Fruit fly (Drosophila melanogaster) whole organism, embryonic: Measurements from ENCODE around the gene CG6041.
A peak's percentile ranks its signal among the peaks of the same experiment; 100 is the strongest.

ENCODE experiments used
- Abd-B ChIP-seq: fragments of 200-800 bp; sonication (Bioruptor generic); optimal IDR thresholded peaks from 2 replicates; lab custom pipeline; 2018; ENCODE audit warnings: missing biosample characterization, mild to moderate bottlenecking, missing genetic modification characterization, moderate library complexity
- Antp ChIP-seq: fragments of 200-800 bp; sonication (Bioruptor generic); optimal IDR thresholded peaks from 3 replicates; lab custom pipeline; 2016; ENCODE audit warnings: missing biosample characterization, missing genetic modification characterization
- B-H2 ChIP-seq: fragments of 200-800 bp; sonication (Bioruptor generic); optimal IDR thresholded peaks from 2 replicates; lab custom pipeline; 2018; ENCODE audit warnings: missing biosample characterization, mild to moderate bottlenecking, missing genetic modification characterization
- CG11456 ChIP-seq: fragments of 200-800 bp; sonication (Bioruptor generic); IDR thresholded peaks from 3 replicates; pipeline ENCODE4 v1.3.6; 2022; ENCODE audit warnings: missing biosample characterization, missing genetic modification characterization
- CG1647 ChIP-seq: fragments of 200-800 bp; sonication (Bioruptor generic); optimal IDR thresholded peaks from 3 replicates; lab custom pipeline; 2016; ENCODE audit warnings: missing biosample characterization, missing genetic modification characterization
- CG2889 ChIP-seq: fragments of 200-800 bp; sonication (Bioruptor generic); IDR thresholded peaks from 3 replicates; pipeline ENCODE4 v1.3.6; 2022; ENCODE audit warnings: missing biosample characterization, missing genetic modification characterization
- CG3726 ChIP-seq: fragments of 200-800 bp; sonication (Bioruptor generic); IDR thresholded peaks from 3 replicates; pipeline ENCODE4, ENCODE4 v1.3.6; 2022; ENCODE audit warnings: missing biosample characterization, missing genetic modification characterization
- CG5245 ChIP-seq: fragments of 200-800 bp; sonication (Bioruptor generic); optimal IDR thresholded peaks from 3 replicates; lab custom pipeline; 2016; ENCODE audit warnings: missing biosample characterization, missing genetic modification characterization
- CG6175 ChIP-seq: fragments of 200-800 bp; sonication (Bioruptor generic); IDR thresholded peaks from 3 replicates; pipeline ENCODE4 v1.3.6; 2022; ENCODE audit warnings: missing biosample characterization, missing genetic modification characterization
- CG6683 ChIP-seq: fragments of 200-800 bp; sonication (Bioruptor generic); optimal IDR thresholded peaks from 2 replicates; lab custom pipeline; 2017; ENCODE audit warnings: missing biosample characterization, mild to moderate bottlenecking, missing genetic modification characterization, missing genetic modification reagents
- CG6813 ChIP-seq: fragments of 200-800 bp; sonication (Bioruptor generic); optimal IDR thresholded peaks from 2 replicates; lab custom pipeline; 2017; ENCODE audit warnings: missing biosample characterization, missing genetic modification characterization, mild to moderate bottlenecking, moderate library complexity, missing genetic modification reagents
- CG7357 ChIP-seq: fragments of 200-800 bp; sonication (Bioruptor generic); IDR thresholded peaks from 3 replicates; pipeline ENCODE4 v1.3.6; 2022; ENCODE audit warnings: missing biosample characterization, missing genetic modification characterization
- CG8089 ChIP-seq: fragments of 200-800 bp; sonication (Bioruptor generic); optimal IDR thresholded peaks from 3 replicates; lab custom pipeline; 2016; ENCODE audit warnings: missing biosample characterization, missing genetic modification characterization
- CG9727 ChIP-seq: fragments of 200-800 bp; sonication (Bioruptor generic); optimal IDR thresholded peaks from 3 replicates; lab custom pipeline; 2017; ENCODE audit warnings: missing biosample characterization, mild to moderate bottlenecking, missing genetic modification characterization
- CG9797 ChIP-seq: fragments of 200-800 bp; sonication (Bioruptor generic); optimal IDR thresholded peaks from 3 replicates; lab custom pipeline; 2018; ENCODE audit warnings: missing biosample characterization, mild to moderate bottlenecking, missing genetic modification characterization
- D19B ChIP-seq: fragments of 200-800 bp; sonication (Bioruptor generic); optimal IDR thresholded peaks from 2 replicates; lab custom pipeline; 2017; ENCODE audit warnings: missing biosample characterization, mild to moderate bottlenecking, missing genetic modification characterization
- Dip2 ChIP-seq: fragments of 200-800 bp; sonication (Bioruptor generic); IDR thresholded peaks from 2 replicates; pipeline ENCODE4 v1.3.6; 2022; ENCODE audit warnings: missing biosample characterization, missing genetic modification characterization
- Dip3 ChIP-seq: fragments of 200-800 bp; sonication (Bioruptor generic); optimal IDR thresholded peaks from 3 replicates; lab custom pipeline; 2016; ENCODE audit warnings: missing biosample characterization, missing genetic modification characterization
- Dll ChIP-seq: fragments of 200-800 bp; sonication (Bioruptor generic); IDR thresholded peaks from 4 replicates; pipeline ENCODE4 v1.3.6; 2022; ENCODE audit warnings: missing biosample characterization, missing genetic modification characterization; ENCODE audit not compliant: partially characterized antibody
- Dref ChIP-seq: fragments of 200-800 bp; sonication (Bioruptor generic); IDR thresholded peaks from 2 replicates; pipeline ENCODE4 v1.3.6; 2022; ENCODE audit warnings: missing biosample characterization, missing genetic modification characterization
- E2f2 ChIP-seq: fragments of 200-800 bp; sonication (Bioruptor generic); IDR thresholded peaks from 2 replicates; pipeline ENCODE4 v1.3.6; 2022; ENCODE audit warnings: missing biosample characterization, missing genetic modification characterization
- Ets97D ChIP-seq: fragments of 200-800 bp; sonication (Bioruptor generic); optimal IDR thresholded peaks from 3 replicates; lab custom pipeline; 2016; ENCODE audit warnings: missing biosample characterization, missing genetic modification characterization
- HLHmδ ChIP-seq: fragments of 200-800 bp; sonication (Bioruptor generic); optimal IDR thresholded peaks from 2 replicates; lab custom pipeline; 2018; ENCODE audit warnings: missing biosample characterization, mild to moderate bottlenecking, missing genetic modification characterization, moderate library complexity
- Hand ChIP-seq: fragments of 200-800 bp; sonication (Bioruptor generic); optimal IDR thresholded peaks from 2 replicates; lab custom pipeline; 2017; ENCODE audit warnings: mild to moderate bottlenecking, missing biosample characterization, missing genetic modification reagents, missing genetic modification characterization
- HmgZ ChIP-seq: fragments of 200-800 bp; sonication (Bioruptor generic); optimal IDR thresholded peaks from 2 replicates; lab custom pipeline; 2018; ENCODE audit warnings: missing biosample characterization, mild to moderate bottlenecking, missing genetic modification characterization
- Hr3 ChIP-seq: fragments of 200-800 bp; sonication (Bioruptor generic); optimal IDR thresholded peaks from 3 replicates; lab custom pipeline; 2016; ENCODE audit warnings: missing biosample characterization, missing genetic modification characterization
- Hr39 ChIP-seq: fragments of >200 bp; optimal IDR thresholded peaks from 2 replicates; lab custom pipeline; 2017
- Hr51 ChIP-seq, 2 experiments: fragments of 200-800 bp; sonication (Bioruptor generic); optimal IDR thresholded peaks; 2 replicates in 1 of 2; 3 replicates in 1 of 2; lab custom pipeline; 2016 to 2018; ENCODE audit warnings: missing biosample characterization in 2 of 2, missing genetic modification characterization in 2 of 2, mild to moderate bottlenecking in 1 of 2, moderate library complexity in 1 of 2
- Myb ChIP-seq: fragments of 200-800 bp; sonication (Bioruptor generic); optimal IDR thresholded peaks from 2 replicates; lab custom pipeline; 2016; ENCODE audit warnings: missing biosample characterization, missing genetic modification characterization
- NC2β ChIP-seq: fragments of 200-800 bp; sonication (Bioruptor generic); optimal IDR thresholded peaks from 2 replicates; lab custom pipeline; 2016; ENCODE audit warnings: missing biosample characterization, missing genetic modification characterization
- Nf-YA ChIP-seq: fragments of 200-800 bp; sonication (Bioruptor generic); IDR thresholded peaks from 2 replicates; pipeline ENCODE4 v1.3.6; 2022; ENCODE audit warnings: missing biosample characterization, missing genetic modification characterization
- Pdp1 ChIP-seq, 2 experiments: fragments of 200-800 bp; sonication (Bioruptor generic); optimal IDR thresholded peaks; 3 replicates each; lab custom pipeline; 2016; ENCODE audit warnings: missing biosample characterization in 2 of 2, missing genetic modification characterization in 2 of 2, mild to moderate bottlenecking in 1 of 2, moderate library complexity in 1 of 2
- Sox100B ChIP-seq: fragments of 200-800 bp; sonication (Bioruptor generic); optimal IDR thresholded peaks from 3 replicates; lab custom pipeline; 2018; ENCODE audit warnings: missing biosample characterization, mild to moderate bottlenecking, missing genetic modification characterization
- Tbp ChIP-seq: fragments of >200 bp; optimal IDR thresholded peaks from 2 replicates; lab custom pipeline; 2018; ENCODE audit warnings: missing biosample characterization, missing genetic modification characterization
- ac ChIP-seq: fragments of 200-800 bp; sonication (Bioruptor generic); optimal IDR thresholded peaks from 3 replicates; lab custom pipeline; 2017; ENCODE audit warnings: missing biosample characterization, mild to moderate bottlenecking, missing genetic modification characterization
- eyg ChIP-seq: fragments of 200-800 bp; sonication (Bioruptor generic); optimal IDR thresholded peaks from 3 replicates; lab custom pipeline; 2016; ENCODE audit warnings: missing biosample characterization, missing genetic modification characterization
- fd102C ChIP-seq: fragments of 200-800 bp; sonication (Bioruptor generic); optimal IDR thresholded peaks from 2 replicates; lab custom pipeline; 2018; ENCODE audit warnings: missing biosample characterization, mild to moderate bottlenecking, missing genetic modification characterization, moderate library complexity
- grn ChIP-seq: fragments of 200-800 bp; sonication (Bioruptor generic); optimal IDR thresholded peaks from 3 replicates; lab custom pipeline; 2017; ENCODE audit warnings: missing biosample characterization, missing genetic modification characterization
- gsb-n ChIP-seq: fragments of 200-800 bp; sonication (Bioruptor generic); optimal IDR thresholded peaks from 3 replicates; lab custom pipeline; 2018; ENCODE audit warnings: missing biosample characterization, mild to moderate bottlenecking, missing genetic modification characterization
- gt ChIP-seq: fragments of 200-800 bp; sonication (Bioruptor generic); IDR thresholded peaks from 2 replicates; pipeline ENCODE4 v1.3.6; 2022; ENCODE audit warnings: missing biosample characterization, missing genetic modification characterization
- h ChIP-seq: fragments of >200 bp; optimal IDR thresholded peaks from 2 replicates; lab custom pipeline; 2017
- nau ChIP-seq: fragments of 200-800 bp; sonication (Bioruptor generic); optimal IDR thresholded peaks from 3 replicates; lab custom pipeline; 2017; ENCODE audit warnings: missing biosample characterization, mild to moderate bottlenecking, missing genetic modification characterization, missing genetic modification reagents
- pan ChIP-seq, 4 experiments: fragments of >200 bp in 3 of 4; fragments of 200-800 bp in 1 of 4; sonication (Bioruptor generic) in 1 of 4; optimal IDR thresholded peaks in 3 of 4; IDR thresholded peaks in 1 of 4; 2 replicates each; pipeline versions ENCODE4 v1.3.6 to Lab custom; 2017 to 2022; ENCODE audit warnings: missing biosample characterization in 2 of 4, missing genetic modification characterization in 2 of 4, mixed read lengths in 1 of 4
- row ChIP-seq: fragments of 200-800 bp; sonication (Bioruptor generic); IDR thresholded peaks from 3 replicates; pipeline ENCODE4 v1.3.6; 2022; ENCODE audit warnings: missing biosample characterization, missing genetic modification characterization
- sc ChIP-seq, 3 experiments: fragments of >200 bp in 2 of 3; fragments of 200-800 bp in 1 of 3; sonication (Bioruptor generic) in 1 of 3; optimal IDR thresholded peaks; 2 replicates in 2 of 3; 3 replicates in 1 of 3; lab custom pipeline; 2017; ENCODE audit warnings: mild to moderate bottlenecking in 1 of 3, missing biosample characterization in 1 of 3, missing genetic modification characterization in 1 of 3, missing genetic modification reagents in 1 of 3
- sisA ChIP-seq: fragments of 200-800 bp; sonication (Bioruptor generic); IDR thresholded peaks from 2 replicates; pipeline ENCODE4 v1.3.6; 2022; ENCODE audit warnings: missing biosample characterization, missing genetic modification characterization
- ssp ChIP-seq: fragments of 200-800 bp; sonication (Bioruptor generic); IDR thresholded peaks from 2 replicates; pipeline ENCODE4 v1.3.6; 2022; ENCODE audit warnings: missing biosample characterization, missing genetic modification characterization
- stc ChIP-seq: fragments of 200-800 bp; sonication (Bioruptor generic); IDR thresholded peaks from 2 replicates; pipeline ENCODE4 v1.3.6; 2022; ENCODE audit warnings: missing biosample characterization, missing genetic modification characterization
- toy ChIP-seq: fragments of 200-800 bp; sonication (Bioruptor generic); IDR thresholded peaks from 2 replicates; pipeline ENCODE4 v1.3.6; 2022; ENCODE audit warnings: missing biosample characterization, missing genetic modification characterization
- trem ChIP-seq: fragments of 200-800 bp; optimal IDR thresholded peaks from 3 replicates; lab custom pipeline; 2019; ENCODE audit warnings: missing biosample characterization, mild to moderate bottlenecking, missing genetic modification characterization, moderate library complexity
- vvl ChIP-seq: fragments of 200-800 bp; sonication (Bioruptor generic); IDR thresholded peaks from 2 replicates; pipeline ENCODE4 v1.3.6; 2022; ENCODE audit warnings: missing biosample characterization, missing genetic modification characterization

The CG6041 gene

dm6 chrX:5907916-5908315 lies 40.0 kb upstream of the CG6041 start, which contains the start of gene CG12236 (continued):
- TF ChIP-seq pan (optimal IDR thresholded peaks at IDR 0.05; lab: Kevin White, UChicago) (no peak), pan (GFP tag; optimal IDR thresholded peaks at IDR 0.05 in 1 of 2, IDR thresholded peaks at IDR 0.05 in 1 of 2) (peak in 1 of 2 experiments; percentile 19), toy (GFP tag; lab: Robert Waterston, UW) (no peak), Ets97D (GFP tag; lab: Kevin White, UChicago) (peak; percentile 97), gsb-n (tag; lab: Kevin White, UChicago) (peak; percentile 57), NC2β (GFP tag; lab: Kevin White, UChicago) (peak; percentile 17), CG5245 (peak; percentile 43), sc (optimal IDR thresholded peaks at IDR 0.05; lab: Kevin White, UChicago) (no peak), sc (GFP tag; optimal IDR thresholded peaks at IDR 0.05; lab: Kevin White, UChicago) (no peak), HmgZ (peak; percentile 85), Dip2 (GFP tag; lab: Robert Waterston, UW) (no peak), E2f2 (GFP tag; lab: Robert Waterston, UW) (peak; percentile 98), D19B (GFP tag; lab: Kevin White, UChicago) (no peak), CG9797 (peak; percentile 63), CG1647 (GFP tag; lab: Kevin White, UChicago) (peak; percentile 1), HLHmδ (peak; percentile 38), CG2889 (GFP tag; lab: Robert Waterston, UW) (no peak), Hr3 (GFP tag; lab: Kevin White, UChicago) (peak; percentile 21), sisA (no peak), eyg (GFP tag; lab: Kevin White, UChicago) (no peak), Nf-YA (no peak), vvl (GFP tag; lab: Robert Waterston, UW) (peak; percentile 61), Pdp1 (GFP tag; optimal IDR thresholded peaks at IDR 0.05; lab: Kevin White, UChicago) (peak; percentile 2 to 43), h (lab: Kevin White, UChicago) (no peak), CG9727 (GFP tag; lab: Kevin White, UChicago) (peak; percentile 51), CG6683 (GFP tag; lab: Kevin White, UChicago) (no peak), CG11456 (GFP tag; lab: Robert Waterston, UW) (peak; percentile 80; the same call in 2 of the 3 replicates), Abd-B (GFP tag; lab: Kevin White, UChicago) (no peak), Dip3 (GFP tag; lab: Kevin White, UChicago) (peak; percentile 34), Hand (GFP tag; lab: Kevin White, UChicago) (no peak), trem (peak; percentile 89), nau (GFP tag; lab: Kevin White, UChicago) (no peak), CG6813 (peak; percentile 14), B-H2 (GFP tag; lab: Kevin White, UChicago) (peak; percentile 74), Hr51 (GFP tag; optimal IDR thresholded peaks at IDR 0.05; lab: Kevin White, UChicago) (peak in 1 of 2 experiments; percentile 47), Dref (peak; percentile 68), Antp (GFP tag; lab: Kevin White, UChicago) (peak; percentile 34), row (GFP tag; lab: Robert Waterston, UW) (peak; percentile 32; the same call in 1 of the 3 replicates), CG6175 (GFP tag; lab: Robert Waterston, UW) (no peak; the same call in 2 of the 3 replicates), Sox100B (GFP tag; lab: Kevin White, UChicago) (no peak), ac (GFP tag; lab: Kevin White, UChicago) (no peak), gt (GFP tag; lab: Robert Waterston, UW) (no peak), Dll (GFP tag; lab: Robert Waterston, UW) (no peak), grn (GFP tag; lab: Kevin White, UChicago) (no peak), ssp (GFP tag; lab: Robert Waterston, UW) (0 out of 2 replicates have a peak, but pooled peaks have one; percentile 9), CG3726 (GFP tag; lab: Robert Waterston, UW) (no peak), Myb (GFP tag; lab: Kevin White, UChicago) (peak; percentile 90), stc (GFP tag; lab: Robert Waterston, UW) (0 out of 2 replicates have a peak, but pooled peaks have one; percentile 14), Tbp (GFP tag; lab: Kevin White, UChicago) (no peak), CG8089 (peak; percentile 24), fd102C (GFP tag; lab: Kevin White, UChicago) (peak; percentile 16), Hr39 (no peak), CG7357 (GFP tag; lab: Robert Waterston, UW) (no peak)
